Fruit fly (Drosophila melanogaster) whole organism, embryonic: ENCODE data around the gene CG9452.
"Not testable (repeated sequence)": the region's sequence is repeated elsewhere in the genome, so short reads cannot be mapped to it uniquely, and the experiment has no call there.

Experiments used
- BEAF-32 ChIP-seq: fragments of 200-800 bp; sonication (Bioruptor generic); optimal IDR thresholded peaks from 3 replicates; lab custom pipeline; 2017; ENCODE audit warnings: missing biosample characterization, missing genetic modification characterization, mild to moderate bottlenecking, moderate library complexity, missing genetic modification reagents
- CG10543 ChIP-seq: fragments of 200-800 bp; sonication (Bioruptor generic); optimal IDR thresholded peaks from 3 replicates; lab custom pipeline; 2017; ENCODE audit warnings: missing biosample characterization, mild to moderate bottlenecking, missing genetic modification characterization, moderate library complexity
- CG11504 ChIP-seq: fragments of 200-800 bp; sonication (Bioruptor generic); optimal IDR thresholded peaks from 3 replicates; lab custom pipeline; 2019; ENCODE audit warnings: missing biosample characterization, mild to moderate bottlenecking, missing genetic modification characterization, moderate library complexity
- CG11695 ChIP-seq: fragments of 200-800 bp; sonication (Bioruptor generic); IDR thresholded peaks from 3 replicates; pipeline ENCODE4 v1.3.6; 2022; ENCODE audit warnings: missing biosample characterization, missing genetic modification characterization
- CG12659 ChIP-seq: fragments of 200-800 bp; sonication (Bioruptor generic); optimal IDR thresholded peaks from 3 replicates; lab custom pipeline; 2017; ENCODE audit warnings: mild to moderate bottlenecking, missing biosample characterization, missing genetic modification reagents, missing genetic modification characterization
- CG13296 ChIP-seq: fragments of 200-800 bp; sonication (Bioruptor generic); optimal IDR thresholded peaks from 3 replicates; lab custom pipeline; 2018; ENCODE audit warnings: missing biosample characterization, mild to moderate bottlenecking, missing genetic modification characterization
- CG13894 ChIP-seq: fragments of 200-800 bp; sonication (Bioruptor generic); optimal IDR thresholded peaks from 3 replicates; lab custom pipeline; 2018; ENCODE audit warnings: missing biosample characterization, mild to moderate bottlenecking, missing genetic modification characterization, moderate library complexity
- CG14667 ChIP-seq: fragments of 200-800 bp; sonication (Bioruptor generic); IDR thresholded peaks from 2 replicates; pipeline ENCODE4 v1.3.6; 2022; ENCODE audit warnings: missing biosample characterization, missing genetic modification characterization
- CG15269 ChIP-seq: fragments of 200-800 bp; sonication (Bioruptor generic); optimal IDR thresholded peaks from 2 replicates; lab custom pipeline; 2018; ENCODE audit warnings: missing biosample characterization, mild to moderate bottlenecking, missing genetic modification characterization, moderate library complexity
- CG15514 ChIP-seq: fragments of 200-800 bp; sonication (Bioruptor generic); optimal IDR thresholded peaks from 3 replicates; lab custom pipeline; 2017; ENCODE audit warnings: missing biosample characterization, missing genetic modification characterization, mild to moderate bottlenecking, moderate library complexity, missing genetic modification reagents
- CG3407 ChIP-seq: fragments of 200-800 bp; sonication (Bioruptor generic); optimal IDR thresholded peaks from 2 replicates; lab custom pipeline; 2018; ENCODE audit warnings: missing biosample characterization, mild to moderate bottlenecking, missing genetic modification characterization
- CG34376 ChIP-seq: fragments of 200-800 bp; sonication (Bioruptor generic); optimal IDR thresholded peaks from 2 replicates; lab custom pipeline; 2018; ENCODE audit warnings: missing biosample characterization, mild to moderate bottlenecking, missing genetic modification characterization
- CG5953 ChIP-seq: fragments of 200-800 bp; sonication (Bioruptor generic); IDR thresholded peaks from 2 replicates; pipeline ENCODE4 v1.3.6; 2022; ENCODE audit warnings: missing biosample characterization, missing genetic modification characterization
- D ChIP-seq, 2 experiments: fragments of 200-800 bp in 1 of 2; fragments of >200 bp in 1 of 2; sonication (Bioruptor generic) in 1 of 2; optimal IDR thresholded peaks; 2 replicates in 1 of 2; 3 replicates in 1 of 2; lab custom pipeline; 2017; ENCODE audit warnings: mild to moderate bottlenecking in 1 of 2, missing biosample characterization in 1 of 2, missing genetic modification characterization in 1 of 2, missing genetic modification reagents in 1 of 2
- Eip74EF ChIP-seq, 2 experiments: fragments of 200-800 bp in 1 of 2; fragments of >200 bp in 1 of 2; sonication (Bioruptor generic) in 1 of 2; optimal IDR thresholded peaks; 2 replicates each; lab custom pipeline; 2017 to 2019; ENCODE audit warnings: missing biosample characterization in 2 of 2, missing genetic modification characterization in 2 of 2, mild to moderate bottlenecking in 1 of 2, moderate library complexity in 1 of 2
- Ets97D ChIP-seq: fragments of 200-800 bp; sonication (Bioruptor generic); optimal IDR thresholded peaks from 3 replicates; lab custom pipeline; 2016; ENCODE audit warnings: missing biosample characterization, missing genetic modification characterization
- Fer1 ChIP-seq: fragments of 200-800 bp; sonication (Bioruptor generic); optimal IDR thresholded peaks from 2 replicates; lab custom pipeline; 2017; ENCODE audit warnings: missing biosample characterization, mild to moderate bottlenecking, missing genetic modification characterization
- Hmr ChIP-seq: fragments of 200-800 bp; sonication (Bioruptor generic); optimal IDR thresholded peaks from 3 replicates; lab custom pipeline; 2017; ENCODE audit warnings: mild to moderate bottlenecking, missing biosample characterization, missing genetic modification reagents, missing genetic modification characterization
- Lpt ChIP-seq: fragments of >200 bp; optimal IDR thresholded peaks from 2 replicates; lab custom pipeline; 2018; ENCODE audit warnings: missing biosample characterization, missing genetic modification characterization
- Nf-YC ChIP-seq: fragments of 200-800 bp; optimal IDR thresholded peaks from 3 replicates; lab custom pipeline; 2019; ENCODE audit warnings: missing biosample characterization, mild to moderate bottlenecking, missing genetic modification characterization, moderate library complexity
- PHDP ChIP-seq: fragments of 200-800 bp; sonication (Bioruptor generic); optimal IDR thresholded peaks from 3 replicates; lab custom pipeline; 2018; ENCODE audit warnings: missing biosample characterization, mild to moderate bottlenecking, missing genetic modification characterization, moderate library complexity
- Pdp1 ChIP-seq, 2 experiments: fragments of 200-800 bp; sonication (Bioruptor generic); optimal IDR thresholded peaks; 3 replicates each; lab custom pipeline; 2016; ENCODE audit warnings: missing biosample characterization in 2 of 2, missing genetic modification characterization in 2 of 2, mild to moderate bottlenecking in 1 of 2, moderate library complexity in 1 of 2
- Vsx1 ChIP-seq: fragments of 200-800 bp; sonication (Bioruptor generic); optimal IDR thresholded peaks from 2 replicates; lab custom pipeline; 2017; ENCODE audit warnings: missing biosample characterization, mild to moderate bottlenecking, missing genetic modification characterization, missing genetic modification reagents
- cwo ChIP-seq: fragments of 200-800 bp; sonication (Bioruptor generic); optimal IDR thresholded peaks from 3 replicates; lab custom pipeline; 2017; ENCODE audit warnings: missing biosample characterization, missing genetic modification characterization, mild to moderate bottlenecking, moderate library complexity, missing genetic modification reagents
- dmrt99B ChIP-seq: fragments of 200-800 bp; sonication (Bioruptor generic); optimal IDR thresholded peaks from 2 replicates; lab custom pipeline; 2018; ENCODE audit warnings: missing biosample characterization, mild to moderate bottlenecking, missing genetic modification characterization, moderate library complexity
- dpn ChIP-seq, 2 experiments: fragments of 200-800 bp; sonication (Bioruptor generic); optimal IDR thresholded peaks; 3 replicates each; lab custom pipeline; 2016; ENCODE audit warnings: missing biosample characterization in 2 of 2, missing genetic modification characterization in 2 of 2
- fd3F ChIP-seq: fragments of 200-800 bp; sonication (Bioruptor generic); optimal IDR thresholded peaks from 2 replicates; lab custom pipeline; 2018; ENCODE audit warnings: missing biosample characterization, mild to moderate bottlenecking, missing genetic modification characterization, moderate library complexity
- nmo ChIP-seq: fragments of 200-800 bp; sonication (Bioruptor generic); optimal IDR thresholded peaks from 2 replicates; lab custom pipeline; 2018; ENCODE audit warnings: missing biosample characterization, mild to moderate bottlenecking, missing genetic modification characterization, moderate library complexity
- pan ChIP-seq, 4 experiments: fragments of >200 bp in 3 of 4; fragments of 200-800 bp in 1 of 4; sonication (Bioruptor generic) in 1 of 4; optimal IDR thresholded peaks in 3 of 4; IDR thresholded peaks in 1 of 4; 2 replicates each; pipeline versions ENCODE4 v1.3.6 to Lab custom; 2017 to 2022; ENCODE audit warnings: missing biosample characterization in 2 of 4, missing genetic modification characterization in 2 of 4, mixed read lengths in 1 of 4
- pfk ChIP-seq: fragments of 200-800 bp; sonication (Bioruptor generic); optimal IDR thresholded peaks from 2 replicates; lab custom pipeline; 2018; ENCODE audit warnings: missing biosample characterization, mild to moderate bottlenecking, missing genetic modification characterization, moderate library complexity
- row ChIP-seq: fragments of 200-800 bp; sonication (Bioruptor generic); IDR thresholded peaks from 3 replicates; pipeline ENCODE4 v1.3.6; 2022; ENCODE audit warnings: missing biosample characterization, missing genetic modification characterization
- sens ChIP-seq: fragments of 200-800 bp; sonication (Bioruptor generic); peaks from one replicate; lab custom pipeline; 2016; ENCODE audit warnings: missing biosample characterization, missing genetic modification characterization
- sna ChIP-seq: fragments of 200-800 bp; sonication (Bioruptor generic); IDR thresholded peaks from 2 replicates; pipeline ENCODE4 v1.3.6; 2022; ENCODE audit warnings: missing biosample characterization, missing genetic modification characterization; ENCODE audit not compliant: partially characterized antibody
- sug ChIP-seq: fragments of 200-800 bp; optimal IDR thresholded peaks from 2 replicates; lab custom pipeline; 2019; ENCODE audit warnings: missing biosample characterization, mild to moderate bottlenecking, missing genetic modification characterization, moderate library complexity
- unpg ChIP-seq: fragments of 200-800 bp; sonication (Bioruptor generic); optimal IDR thresholded peaks from 3 replicates; lab custom pipeline; 2018; ENCODE audit warnings: missing biosample characterization, mild to moderate bottlenecking, missing genetic modification characterization, moderate library complexity
- wek ChIP-seq: fragments of 200-800 bp; sonication (Bioruptor generic); optimal IDR thresholded peaks from 3 replicates; lab custom pipeline; 2018; ENCODE audit warnings: missing biosample characterization, mild to moderate bottlenecking, missing genetic modification characterization, moderate library complexity

The CG9452 gene

DNA sequence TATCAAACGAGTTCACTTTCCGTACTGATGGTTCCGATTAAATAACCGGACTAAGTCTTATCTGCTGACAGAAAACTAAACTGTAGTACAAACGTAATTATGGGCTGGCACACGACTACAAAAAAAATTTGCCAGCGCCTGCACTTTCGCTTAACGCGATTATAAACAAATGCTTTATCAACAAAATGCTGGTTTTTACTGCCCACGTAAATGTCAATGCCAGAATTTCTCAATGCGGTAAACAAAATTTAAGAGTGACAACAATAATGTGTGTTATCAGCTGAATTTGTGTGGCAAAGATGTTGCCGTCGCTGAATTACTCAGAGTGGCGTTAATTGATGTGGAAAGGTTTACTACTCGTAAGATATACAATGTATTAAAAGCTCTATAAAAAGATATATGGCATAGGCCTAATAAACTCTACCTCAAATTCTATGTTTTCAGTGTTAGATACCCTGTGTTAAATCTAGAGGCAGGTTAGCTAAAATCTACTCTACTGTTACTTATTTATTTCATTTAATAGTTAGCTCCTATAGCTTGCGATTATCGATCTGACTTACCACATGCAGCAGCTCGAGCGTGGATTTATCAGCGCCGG, 7.6 kb downstream of the CG9452 start (continued):
- TF ChIP-seq sna (GFP tag; lab: Robert Waterston, UW) (no peak), CG12659 (GFP tag; lab: Kevin White, UChicago) (peak; percentile 2), Ets97D (GFP tag; lab: Kevin White, UChicago) (no peak), CG3407 (no peak), CG10543 (peak; percentile 9), sens (GFP tag; lab: Kevin White, UChicago) (peak; percentile 30), Nf-YC (no peak), PHDP (tag; lab: Kevin White, UChicago) (peak; percentile 11), dpn (GFP tag; optimal IDR thresholded peaks at IDR 0.05; lab: Kevin White, UChicago) (no peak), wek (GFP tag; lab: Kevin White, UChicago) (peak; percentile 32), CG13296 (GFP tag; lab: Kevin White, UChicago) (peak; percentile 33), CG11695 (GFP tag; lab: Robert Waterston, UW) (no peak), dmrt99B (tag; lab: Kevin White, UChicago) (peak; percentile 1), unpg (GFP tag; lab: Kevin White, UChicago) (peak; percentile 12), CG34376 (GFP tag; lab: Kevin White, UChicago) (peak; percentile 63), Hmr (GFP tag; lab: Kevin White, UChicago) (peak; percentile 7), Lpt (GFP tag; lab: Kevin White, UChicago) (no peak), BEAF-32 (no peak), fd3F (GFP tag; lab: Kevin White, UChicago) (no peak), CG15269 (tag; lab: Kevin White, UChicago) (peak; percentile 19), CG14667 (GFP tag; lab: Robert Waterston, UW) (no peak), CG11504 (tag; lab: Kevin White, UChicago) (peak; percentile 13), Fer1 (GFP tag; lab: Kevin White, UChicago) (peak; percentile 36)

DNA sequence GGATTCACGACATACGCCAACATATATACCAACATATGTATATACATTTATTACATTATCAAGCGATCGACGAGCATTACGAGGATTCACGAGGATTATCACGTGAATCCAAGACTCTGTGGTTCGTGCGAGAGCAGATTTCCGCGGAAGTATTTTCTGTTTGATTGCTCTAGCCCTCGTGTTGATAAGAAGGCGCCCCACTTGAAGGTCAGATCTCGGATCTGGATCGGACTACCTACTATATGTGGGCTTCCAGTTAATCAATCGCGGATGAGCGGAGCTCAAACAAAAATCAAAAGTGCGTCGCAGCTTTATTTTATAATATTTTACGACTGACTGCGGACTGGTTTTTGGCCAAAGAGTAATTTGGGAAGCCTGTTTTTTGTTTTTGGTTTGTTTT, 8.7 kb downstream of the CG9452 start:
- TF ChIP-seq Vsx1 (GFP tag; lab: Kevin White, UChicago) (no peak), CG10543 (peak; percentile 11), nmo (GFP tag; lab: Kevin White, UChicago) (no peak), Eip74EF (GFP tag; optimal IDR thresholded peaks at IDR 0.05; lab: Kevin White, UChicago) (peak in 1 of 2 experiments; percentile 10), sug (tag; lab: Kevin White, UChicago) (peak; percentile 58), CG13894 (tag; lab: Kevin White, UChicago) (peak; percentile 81), Pdp1 (GFP tag; optimal IDR thresholded peaks at IDR 0.05; lab: Kevin White, UChicago) (peak in 1 of 2 experiments; percentile 8), CG15514 (peak; percentile 49), row (GFP tag; lab: Robert Waterston, UW) (no peak), pan (optimal IDR thresholded peaks at IDR 0.05; lab: Kevin White, UChicago) (no peak), pan (GFP tag; optimal IDR thresholded peaks at IDR 0.05 in 1 of 2, IDR thresholded peaks at IDR 0.05 in 1 of 2) (no peak), cwo (peak; percentile 69), CG34376 (GFP tag; lab: Kevin White, UChicago) (peak; percentile 62)

DNA sequence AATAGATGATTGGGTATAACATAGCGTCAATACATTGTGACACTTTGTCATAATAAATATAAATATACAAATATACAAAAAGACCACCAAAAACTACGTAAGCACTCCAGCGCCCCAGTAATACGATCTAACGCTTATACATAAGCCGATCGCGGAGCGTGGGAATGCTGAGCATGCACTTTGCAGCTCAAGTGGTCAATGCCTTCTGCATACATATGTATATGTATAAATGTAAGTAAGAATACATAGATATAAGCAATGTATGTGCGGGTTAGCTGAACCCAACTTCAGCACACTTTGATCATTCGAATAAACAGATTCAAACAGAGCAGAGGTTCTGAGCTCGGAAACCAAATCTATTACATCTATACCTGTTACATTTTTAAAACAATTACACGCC, 16.4 kb downstream of the CG9452 start, which contains the start of gene CG32212:
Gene CG32212, plus strand, starts transcription at position 301 of the 400 bp plus-strand sequence.
- TF ChIP-seq CG5953 (GFP tag; lab: Robert Waterston, UW); D (optimal IDR thresholded peaks at IDR 0.05; lab: Kevin White, UChicago); D (GFP tag; optimal IDR thresholded peaks at IDR 0.05; lab: Kevin White, UChicago); pfk: not testable (repeated sequence)
